Worm (Caenorhabditis elegans): Measurements from ENCODE around the gene M01B2.12.

DNA sequence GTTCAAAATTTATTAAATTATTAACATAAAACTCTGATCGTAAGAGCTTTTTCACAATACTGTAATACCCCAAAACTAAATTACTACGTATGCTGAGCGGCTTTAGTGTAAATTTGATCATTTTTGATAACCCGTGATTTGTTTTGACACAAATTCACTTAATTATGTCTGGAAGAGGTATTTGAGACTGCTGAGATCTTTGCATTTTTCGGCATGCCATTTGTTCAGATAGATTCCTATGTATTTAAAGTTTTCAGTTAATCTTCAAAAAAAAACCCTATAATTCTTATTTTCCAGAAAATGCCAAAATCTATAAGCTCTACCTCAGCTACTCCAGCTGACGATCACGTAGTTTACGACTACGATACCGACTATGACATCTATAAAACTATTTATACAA is 33.8 kb downstream of the M01B2.12 start, which contains the start of gene srw-15:
- TF ChIP-seq blmp-1 (tag; optimal IDR thresholded peaks at IDR 0.05; ENCODE audit: insufficient read depth) (no peak), lsy-2 (tag; optimal IDR thresholded peaks at IDR 0.05) (no peak), aly-2 (tag; optimal IDR thresholded peaks at IDR 0.05) (no peak), unc-55 (GFP tag; optimal IDR thresholded peaks at IDR 0.05) (no peak), snpc-4 (tag; optimal IDR thresholded peaks at IDR 0.05) (no peak), nhr-11 (tag; optimal IDR thresholded peaks at IDR 0.05) (no peak), nhr-77 (tag; optimal IDR thresholded peaks at IDR 0.05) (no peak), ceh-16 (tag; optimal IDR thresholded peaks at IDR 0.05) (no peak)
